Worm (Caenorhabditis elegans): ENCODE results near the gene dhhc-4.
A peak's percentile ranks its signal among the peaks of the same experiment; 100 is the strongest.

Gene dhhc-4

ce11 chrIII:9908769-9909168 lies 41.2 kb upstream of the dhhc-4 start (continued):
- peak; percentile 50 for TF ChIP-seq snu-23 (GFP tag; optimal IDR thresholded peaks at IDR 0.05)
- no peak for TF ChIP-seq ceh-63 (GFP tag; optimal IDR thresholded peaks at IDR 0.05)
- TF ChIP-seq fkh-4 (tag; optimal IDR thresholded peaks at IDR 0.05; ENCODE audit: borderline replicate concordance), result no peak
- TF ChIP-seq unc-86 (tag; optimal IDR thresholded peaks at IDR 0.05), result no peak
- TF ChIP-seq jun-1 (tag; optimal IDR thresholded peaks at IDR 0.05), result no peak
- TF ChIP-seq nhr-19 (GFP tag; conservative IDR thresholded peaks at IDR 0.05), result no peak
- no peak for TF ChIP-seq elt-2 (tag; optimal IDR thresholded peaks at IDR 0.05)
- peak; percentile 4 for TF ChIP-seq skn-1 (tag; optimal IDR thresholded peaks at IDR 0.05)
- no peak for TF ChIP-seq aly-2 (tag; optimal IDR thresholded peaks at IDR 0.05)
- TF ChIP-seq nhr-20 (tag; optimal IDR thresholded peaks at IDR 0.05), result peak; percentile 52
- no peak for TF ChIP-seq zag-1 (tag; optimal IDR thresholded peaks at IDR 0.05)
- peak in 1 of 2 experiments; percentile 69 for TF ChIP-seq lin-35 (GFP tag; optimal IDR thresholded peaks at IDR 0.05)
- TF ChIP-seq mep-1 (tag; optimal IDR thresholded peaks at IDR 0.05), result peak; percentile 27
- TF ChIP-seq rnt-1 (tag; optimal IDR thresholded peaks at IDR 0.05), result no peak
- peak in 1 of 3 experiments; percentile 16 for TF ChIP-seq dpl-1 (GFP tag; optimal IDR thresholded peaks at IDR 0.05)
- no peak for TF ChIP-seq ceh-90 (tag; optimal IDR thresholded peaks at IDR 0.05)
- TF ChIP-seq dsc-1 (tag; optimal IDR thresholded peaks at IDR 0.05), result no peak
- TF ChIP-seq ztf-4 (tag; optimal IDR thresholded peaks at IDR 0.05), result no peak

ce11 chrIII:9907574-9907973 lies 40.0 kb upstream of the dhhc-4 start:
- no peak for TF ChIP-seq nhr-77 (tag; optimal IDR thresholded peaks at IDR 0.05)
- TF ChIP-seq lin-14 (GFP tag; optimal IDR thresholded peaks at IDR 0.05), result peak; percentile 58
- TF ChIP-seq fkh-10 (GFP tag; optimal IDR thresholded peaks at IDR 0.05), result no peak
- TF ChIP-seq nhr-85 (tag), result peak; percentile 50
- TF ChIP-seq unc-130 (tag; optimal IDR thresholded peaks at IDR 0.05), result no peak
- peak; percentile 27 for TF ChIP-seq nhr-20 (tag; optimal IDR thresholded peaks at IDR 0.05)
- peak in 1 of 2 experiments; percentile 32 for TF ChIP-seq lsy-2 (tag; optimal IDR thresholded peaks at IDR 0.05)
- TF ChIP-seq snu-23 (GFP tag; optimal IDR thresholded peaks at IDR 0.05), result peak; percentile 30
- TF ChIP-seq blmp-1 (tag; optimal IDR thresholded peaks at IDR 0.05), result peak; percentile 41
- TF ChIP-seq mep-1 (tag; optimal IDR thresholded peaks at IDR 0.05), result no peak
- TF ChIP-seq nhr-71 (tag; optimal IDR thresholded peaks at IDR 0.05), result peak; percentile 23
- TF ChIP-seq egl-13 (tag; optimal IDR thresholded peaks at IDR 0.05), result no peak
- no peak for TF ChIP-seq rnt-1 (tag; optimal IDR thresholded peaks at IDR 0.05)
- peak; percentile 72 for TF ChIP-seq grh-1 (GFP tag; IDR thresholded peaks at IDR 0.05)
- TF ChIP-seq lin-39 (tag; optimal IDR thresholded peaks at IDR 0.05), result no peak

ce11 chrIII:9905307-9905706 lies 37.7 kb upstream of the dhhc-4 start:
- TF ChIP-seq ces-1 (GFP tag; optimal IDR thresholded peaks at IDR 0.05), result peak; percentile 74
- TF ChIP-seq nhr-28 (tag; optimal IDR thresholded peaks at IDR 0.05), result no peak
- TF ChIP-seq ceh-88 (GFP tag; IDR thresholded peaks at IDR 0.05), result no peak
- no peak for TF ChIP-seq hlh-17 (GFP tag; optimal IDR thresholded peaks at IDR 0.05; ENCODE audit: borderline replicate concordance)
- TF ChIP-seq lin-13 (GFP tag; optimal IDR thresholded peaks at IDR 0.05), result no peak
- TF ChIP-seq nhr-90 (tag; optimal IDR thresholded peaks at IDR 0.05; ENCODE audit: poor library complexity), result no peak
- TF ChIP-seq efl-1 (optimal IDR thresholded peaks at IDR 0.05), result peak in 1 of 2 experiments; percentile 1
- peak in 1 of 2 experiments; percentile 80 for TF ChIP-seq efl-1 (GFP tag; optimal IDR thresholded peaks at IDR 0.05 in 1 of 2)
- no peak for TF ChIP-seq sox-4 (tag; optimal IDR thresholded peaks at IDR 0.05)
- no peak for TF ChIP-seq Y116A8C.19 (tag; optimal IDR thresholded peaks at IDR 0.05; ENCODE audit: borderline replicate concordance)
- TF ChIP-seq nhr-71 (tag; optimal IDR thresholded peaks at IDR 0.05), result peak; percentile 16
- no peak for TF ChIP-seq tbx-2 (tag; optimal IDR thresholded peaks at IDR 0.05)
- TF ChIP-seq vab-15 (tag; optimal IDR thresholded peaks at IDR 0.05), result no peak
- no peak for TF ChIP-seq nhr-11 (tag; optimal IDR thresholded peaks at IDR 0.05)
- peak; percentile 65 for TF ChIP-seq fkh-10 (GFP tag; optimal IDR thresholded peaks at IDR 0.05)
- no peak for TF ChIP-seq snpc-4 (tag; optimal IDR thresholded peaks at IDR 0.05)
- TF ChIP-seq C16A3.4 (tag; optimal IDR thresholded peaks at IDR 0.05), result no peak
- TF ChIP-seq lin-35 (GFP tag; optimal IDR thresholded peaks at IDR 0.05), result peak in 1 of 2 experiments; percentile 13
- TF ChIP-seq ceh-82 (tag; optimal IDR thresholded peaks at IDR 0.05), result no peak
- TF ChIP-seq elt-2 (tag; optimal IDR thresholded peaks at IDR 0.05), result no peak
- peak; percentile 89 for TF ChIP-seq lin-14 (GFP tag; optimal IDR thresholded peaks at IDR 0.05)
- TF ChIP-seq irx-1 (tag; optimal IDR thresholded peaks at IDR 0.05), result no peak
- TF ChIP-seq unc-62 (GFP tag; optimal IDR thresholded peaks at IDR 0.05), result no peak
- no peak for TF ChIP-seq dsc-1 (tag; optimal IDR thresholded peaks at IDR 0.05)
- TF ChIP-seq blmp-1 (tag; optimal IDR thresholded peaks at IDR 0.05), result no peak
- TF ChIP-seq pax-3 (tag; optimal IDR thresholded peaks at IDR 0.05), result no peak
- no peak for TF ChIP-seq nhr-12 (tag; optimal IDR thresholded peaks at IDR 0.05)
- TF ChIP-seq fkh-4 (tag; optimal IDR thresholded peaks at IDR 0.05; ENCODE audit: borderline replicate concordance), result no peak
- no peak for TF ChIP-seq nhr-77 (tag; optimal IDR thresholded peaks at IDR 0.05)
- peak; percentile 20 for TF ChIP-seq swsn-7 (tag; optimal IDR thresholded peaks at IDR 0.05)

All from whole organism, L1 larva.